Worm (Caenorhabditis elegans) whole organism, mixed stage, embryonic: ENCODE measurements around the gene K05G3.1.

ENCODE experiments used
- blmp-1 ChIP-seq: fragments of 150-350 bp; optimal IDR thresholded peaks from 2 replicates; lab custom pipeline; 2014; ENCODE audit warnings: missing biosample characterization, missing genetic modification characterization
- ceh-43 ChIP-seq: fragments of 200-800 bp; sonication (Bioruptor generic); optimal IDR thresholded peaks from 2 replicates; lab custom pipeline; 2018; ENCODE audit warnings: mild to moderate bottlenecking, missing genetic modification characterization, moderate library complexity, missing compliant biosample characterization
- elt-1 ChIP-seq: sonication (generic microtip); optimal IDR thresholded peaks from 2 replicates; lab custom pipeline; 2017; ENCODE audit warnings: missing genetic modification characterization, mild to moderate bottlenecking, missing compliant biosample characterization, antibody characterized with exemption, moderate library complexity, borderline replicate concordance; ENCODE audit not compliant: insufficient read depth
- elt-3 ChIP-seq: fragments of 150-350 bp; optimal IDR thresholded peaks from 2 replicates; lab custom pipeline; 2014; ENCODE audit warnings: missing biosample characterization, missing genetic modification characterization
- lin-13 ChIP-seq: fragments of 150-350 bp; optimal IDR thresholded peaks from 2 replicates; lab custom pipeline; 2014; ENCODE audit warnings: missing biosample characterization, missing genetic modification characterization
- lin-32 ChIP-seq: fragments of 200-800 bp; sonication (Bioruptor generic); optimal IDR thresholded peaks from 2 replicates; lab custom pipeline; 2018; ENCODE audit warnings: mild to moderate bottlenecking, missing genetic modification characterization, missing compliant biosample characterization
- mep-1 ChIP-seq: fragments of 150-350 bp; optimal IDR thresholded peaks from 2 replicates; lab custom pipeline; 2017; ENCODE audit warnings: missing biosample characterization, missing genetic modification reagents, missing genetic modification characterization, inconsistent platforms
- nhr-12 ChIP-seq: fragments of 150-350 bp; optimal IDR thresholded peaks from 2 replicates; lab custom pipeline; 2014; ENCODE audit warnings: missing biosample characterization, missing genetic modification characterization
- nhr-237 ChIP-seq: fragments of 150-350 bp; optimal IDR thresholded peaks from 2 replicates; lab custom pipeline; 2014; ENCODE audit warnings: missing biosample characterization, missing genetic modification characterization
- snpc-4 ChIP-seq: fragments of 150-350 bp; optimal IDR thresholded peaks from 2 replicates; lab custom pipeline; 2014; ENCODE audit warnings: missing biosample characterization, missing genetic modification characterization
- unc-39 ChIP-seq: fragments of 150-350 bp; optimal IDR thresholded peaks from 2 replicates; lab custom pipeline; 2014; ENCODE audit warnings: missing biosample characterization, missing genetic modification characterization
- unc-62 ChIP-seq: fragments of 150-350 bp; optimal IDR thresholded peaks from 2 replicates; lab custom pipeline; 2014; ENCODE audit warnings: missing biosample characterization, missing genetic modification reagents, missing genetic modification characterization
- ztf-11 ChIP-seq: fragments of 150-350 bp; optimal IDR thresholded peaks from 2 replicates; lab custom pipeline; 2014; ENCODE audit warnings: missing biosample characterization, missing genetic modification characterization

- no peak for TF ChIP-seq lin-32 (GFP tag; lab: Kevin White, UChicago)
- no peak for TF ChIP-seq nhr-12 (tag; lab: Kevin White, UChicago)
- TF ChIP-seq ztf-11 (tag; lab: Kevin White, UChicago), result no peak
- no peak for TF ChIP-seq elt-1
- no peak for TF ChIP-seq mep-1 (tag; lab: Kevin White, UChicago)
- TF ChIP-seq ceh-43 (GFP tag; lab: Kevin White, UChicago), result no peak
- no peak for TF ChIP-seq nhr-237
- no peak for TF ChIP-seq blmp-1
- TF ChIP-seq snpc-4 (tag; lab: Kevin White, UChicago), result no peak
- TF ChIP-seq unc-62 (GFP tag; lab: Kevin White, UChicago), result no peak
- TF ChIP-seq lin-13 (tag; lab: Kevin White, UChicago), result no peak
- TF ChIP-seq elt-3 (tag; lab: Kevin White, UChicago), result no peak
- TF ChIP-seq unc-39 (tag; lab: Kevin White, UChicago), result no peak
Measured at ce11 chrX:16546135-16546534, 45.0 kb downstream of the K05G3.1 start.
